Worm (Caenorhabditis elegans) whole organism, young adult: ENCODE results near the gene T13G4.4.

Experiments
- F39B2.1 ChIP-seq: fragments of 200-800 bp; sonication (Bioruptor generic); IDR thresholded peaks from 2 replicates; pipeline ENCODE4 v1.3.6; 2022; ENCODE audit warnings: missing genetic modification reagents, missing genetic modification characterization, missing compliant biosample characterization
- Y95B8A.8 ChIP-seq: fragments of 200-800 bp; sonication (Bioruptor generic); IDR thresholded peaks from 2 replicates; pipeline ENCODE4 v1.3.6; 2022; ENCODE audit warnings: missing genetic modification reagents, missing genetic modification characterization, missing compliant biosample characterization
- ama-1 ChIP-seq, 3 experiments: fragments of 150-350 bp in 1 of 3; sonication (generic microtip) in 2 of 3; optimal IDR thresholded peaks; 2 replicates each; lab custom pipeline; 2014 to 2018; ENCODE audit warnings: missing biosample characterization in 2 of 3, missing genetic modification characterization in 2 of 3, missing genetic modification reagents in 2 of 3
- aptf-2 ChIP-seq: fragments of 200-800 bp; sonication (Bioruptor generic); conservative IDR thresholded peaks from 2 replicates; pipeline ENCODE4 v1.3.6; 2022; ENCODE audit warnings: missing genetic modification reagents, missing genetic modification characterization, missing compliant biosample characterization
- dox-1 ChIP-seq: fragments of 200-800 bp; sonication (Bioruptor generic); IDR thresholded peaks from 2 replicates; pipeline ENCODE4 v1.3.6; 2022; ENCODE audit warnings: missing genetic modification reagents, missing genetic modification characterization, missing compliant biosample characterization
- dpl-1 ChIP-seq: fragments of 150-350 bp; optimal IDR thresholded peaks from 2 replicates; lab custom pipeline; 2014; ENCODE audit warnings: missing biosample characterization, missing genetic modification reagents, missing genetic modification characterization
- egl-44 ChIP-seq: fragments of 200-800 bp; sonication (Bioruptor generic); IDR thresholded peaks from 2 replicates; pipeline ENCODE4 v1.3.6; 2022; ENCODE audit warnings: missing genetic modification reagents, missing genetic modification characterization, missing compliant biosample characterization
- ekl-4 ChIP-seq: fragments of 200-800 bp; sonication (Bioruptor generic); IDR thresholded peaks from 2 replicates; pipeline ENCODE4 v1.3.6; 2022; ENCODE audit warnings: missing genetic modification reagents, missing genetic modification characterization, missing compliant biosample characterization
- lir-1 ChIP-seq: fragments of 200-800 bp; sonication (Bioruptor generic); conservative IDR thresholded peaks from 2 replicates; pipeline ENCODE4 v1.3.6; 2022; ENCODE audit warnings: missing genetic modification reagents, missing genetic modification characterization, missing compliant biosample characterization
- snpc-4 ChIP-seq, 5 experiments: fragments of 150-350 bp in 1 of 5; sonication (generic microtip) in 4 of 5; optimal IDR thresholded peaks; 2 replicates each; lab custom pipeline; 2014 to 2018; ENCODE audit warnings: missing genetic modification characterization in 5 of 5, missing biosample characterization in 3 of 5, antibody characterized with exemption in 2 of 5, mild to moderate bottlenecking in 2 of 5, missing compliant biosample characterization in 2 of 5, missing genotype in 2 of 5, moderate library complexity in 2 of 5, missing genetic modification reagents in 1 of 5
- tbp1 ChIP-seq: fragments of 200-800 bp; sonication (Bioruptor generic); optimal IDR thresholded peaks from 2 replicates; lab custom pipeline; 2018; ENCODE audit warnings: mild to moderate bottlenecking, missing genetic modification characterization, missing compliant biosample characterization
- unc-62 ChIP-seq: fragments of 150-350 bp; optimal IDR thresholded peaks from 2 replicates; lab custom pipeline; 2014; ENCODE audit warnings: missing biosample characterization, missing genetic modification reagents, missing genetic modification characterization
- ztf-3 ChIP-seq: fragments of 200-800 bp; sonication (Bioruptor generic); optimal IDR thresholded peaks from 2 replicates; lab custom pipeline; 2018; ENCODE audit warnings: mild to moderate bottlenecking, missing genetic modification characterization, missing compliant biosample characterization

- TF ChIP-seq tbp1 (GFP tag; lab: Kevin White, UChicago) (no peak), ama-1 (optimal IDR thresholded peaks at IDR 0.05; lab: Kevin White, UChicago) (no peak), ama-1 (GFP tag; optimal IDR thresholded peaks at IDR 0.05; lab: Kevin White, UChicago) (no peak), lir-1 (GFP tag; lab: Robert Waterston, UW) (no peak), unc-62 (GFP tag; lab: Kevin White, UChicago) (no peak), egl-44 (GFP tag; lab: Robert Waterston, UW) (no peak), dpl-1 (no peak), snpc-4 (GFP tag; optimal IDR thresholded peaks at IDR 0.05; lab: Kevin White, UChicago) (no peak), snpc-4 (tag; optimal IDR thresholded peaks at IDR 0.05; lab: Kevin White, UChicago) (no peak), ztf-3 (GFP tag; lab: Kevin White, UChicago) (no peak), F39B2.1 (GFP tag; lab: Robert Waterston, UW) (no peak), dox-1 (no peak), Y95B8A.8 (GFP tag; lab: Robert Waterston, UW) (no peak), aptf-2 (GFP tag; lab: Robert Waterston, UW) (no peak), ekl-4 (GFP tag; lab: Robert Waterston, UW) (no peak)
These were observed 40.6 kb upstream of the T13G4.4 start for ce11 chrX:1232074-1232473.
